Worm (Caenorhabditis elegans) whole organism, mixed stage, embryonic: ENCODE results near the gene nlp-33.

Source experiments
- blmp-1 ChIP-seq: fragments of 150-350 bp; optimal IDR thresholded peaks from 2 replicates; lab custom pipeline; 2014; ENCODE audit warnings: missing biosample characterization, missing genetic modification characterization
- ztf-11 ChIP-seq: fragments of 150-350 bp; optimal IDR thresholded peaks from 2 replicates; lab custom pipeline; 2014; ENCODE audit warnings: missing biosample characterization, missing genetic modification characterization

ce11 chrV:11113607-11114006 is 33.5 kb upstream of the nlp-33 start, which contains the start of gene math-33:
- TF ChIP-seq ztf-11 (tag; lab: Kevin White, UChicago) (no peak), blmp-1 (tag; lab: Kevin White, UChicago) (no peak)
